Worm (Caenorhabditis elegans) whole organism, young adult: ENCODE measurements around the gene C06B3.1.

Experiments
- B0019.2 ChIP-seq: fragments of 200-800 bp; sonication (Bioruptor generic); conservative IDR thresholded peaks from 2 replicates; pipeline ENCODE4 v1.3.6; 2022; ENCODE audit warnings: missing genetic modification reagents, missing genetic modification characterization, missing compliant biosample characterization
- B0336.3 ChIP-seq: fragments of 200-800 bp; sonication (Bioruptor generic); IDR thresholded peaks from 2 replicates; pipeline ENCODE4 v1.3.6; 2022; ENCODE audit warnings: missing genetic modification characterization, missing compliant biosample characterization
- D2030.7 ChIP-seq: fragments of 200-800 bp; sonication (Bioruptor generic); IDR thresholded peaks from 2 replicates; pipeline ENCODE4 v1.3.6; 2022; ENCODE audit warnings: missing genetic modification reagents, missing genetic modification characterization, missing compliant biosample characterization
- F10E7.11 ChIP-seq: sonication (generic microtip); optimal IDR thresholded peaks from 2 replicates; lab custom pipeline; 2017; ENCODE audit warnings: mild to moderate bottlenecking, missing genetic modification characterization, moderate library complexity, missing compliant biosample characterization
- F23B12.7 ChIP-seq: sonication (generic microtip); optimal IDR thresholded peaks from 2 replicates; lab custom pipeline; 2017; ENCODE audit warnings: missing genetic modification characterization, mild to moderate bottlenecking, missing compliant biosample characterization, antibody characterized with exemption, moderate library complexity; ENCODE audit not compliant: insufficient read depth
- F33H1.4 ChIP-seq: fragments of 200-800 bp; sonication (Bioruptor generic); IDR thresholded peaks from 2 replicates; pipeline ENCODE4 v1.3.6; 2022; ENCODE audit warnings: missing genetic modification reagents, missing genetic modification characterization, missing compliant biosample characterization
- K11D2.4 ChIP-seq: fragments of 200-800 bp; sonication (Bioruptor generic); IDR thresholded peaks from 2 replicates; pipeline ENCODE4 v1.3.6; 2022; ENCODE audit warnings: missing genetic modification reagents, missing genetic modification characterization, missing compliant biosample characterization
- T26A5.8 ChIP-seq: sonication (generic microtip); optimal IDR thresholded peaks from 2 replicates; lab custom pipeline; 2016; ENCODE audit warnings: missing genetic modification characterization, missing compliant biosample characterization
- Y79H2A.3 ChIP-seq: fragments of 200-800 bp; sonication (Bioruptor generic); conservative IDR thresholded peaks from 2 replicates; pipeline ENCODE4 v1.3.6; 2022; ENCODE audit warnings: missing genetic modification reagents, missing genetic modification characterization, missing compliant biosample characterization
- akir-1 ChIP-seq: fragments of 200-800 bp; sonication (Bioruptor generic); optimal IDR thresholded peaks from 2 replicates; lab custom pipeline; 2018; ENCODE audit warnings: mild to moderate bottlenecking, missing genetic modification characterization, moderate library complexity, missing compliant biosample characterization
- atf-7 ChIP-seq: sonication (generic microtip); optimal IDR thresholded peaks from 2 replicates; lab custom pipeline; 2017; ENCODE audit warnings: mild to moderate bottlenecking, missing genetic modification characterization, missing compliant biosample characterization
- athp-1 ChIP-seq: sonication (generic microtip); optimal IDR thresholded peaks from 2 replicates; lab custom pipeline; 2017; ENCODE audit warnings: mild to moderate bottlenecking, missing genetic modification characterization, missing compliant biosample characterization
- attf-6 ChIP-seq: fragments of 200-800 bp; sonication (Bioruptor generic); IDR thresholded peaks from 2 replicates; pipeline ENCODE4 v1.3.6; 2022; ENCODE audit warnings: missing genetic modification reagents, missing genetic modification characterization, missing compliant biosample characterization
- bed-2 ChIP-seq: fragments of 200-800 bp; sonication (Bioruptor generic); IDR thresholded peaks from 2 replicates; pipeline ENCODE4 v1.3.6; 2022; ENCODE audit warnings: missing genetic modification reagents, missing genetic modification characterization, missing compliant biosample characterization
- cebp-1 ChIP-seq, 2 experiments: fragments of 200-800 bp in 1 of 2; sonication (Bioruptor generic) in 1 of 2; sonication (generic microtip) in 1 of 2; IDR thresholded peaks in 1 of 2; optimal IDR thresholded peaks in 1 of 2; 2 replicates each; pipeline versions ENCODE4 v1.3.6 to Lab custom; 2017 to 2022; ENCODE audit warnings: missing compliant biosample characterization in 2 of 2, missing genetic modification characterization in 2 of 2, mild to moderate bottlenecking in 1 of 2, missing genetic modification reagents in 1 of 2, moderate library complexity in 1 of 2
- cebp-2 ChIP-seq: fragments of 200-800 bp; sonication (Bioruptor generic); IDR thresholded peaks from 2 replicates; pipeline ENCODE4 v1.3.6; 2022; ENCODE audit warnings: missing genetic modification characterization, missing compliant biosample characterization
- ekl-4 ChIP-seq: fragments of 200-800 bp; sonication (Bioruptor generic); IDR thresholded peaks from 2 replicates; pipeline ENCODE4 v1.3.6; 2022; ENCODE audit warnings: missing genetic modification reagents, missing genetic modification characterization, missing compliant biosample characterization
- ets-4 ChIP-seq: fragments of 200-800 bp; sonication (Bioruptor generic); optimal IDR thresholded peaks from 2 replicates; lab custom pipeline; 2018; ENCODE audit warnings: mild to moderate bottlenecking, missing genetic modification characterization, missing compliant biosample characterization
- gei-17 ChIP-seq: fragments of 200-800 bp; sonication (Bioruptor generic); optimal IDR thresholded peaks from 2 replicates; lab custom pipeline; 2018; ENCODE audit warnings: mild to moderate bottlenecking, missing genetic modification characterization, missing compliant biosample characterization
- hmg-1.2 ChIP-seq: fragments of 200-800 bp; sonication (Bioruptor generic); IDR thresholded peaks from 2 replicates; pipeline ENCODE4 v1.3.6; 2022; ENCODE audit warnings: missing genetic modification reagents, missing genetic modification characterization, missing compliant biosample characterization
- lag-1 ChIP-seq: fragments of 200-800 bp; sonication (Bioruptor generic); IDR thresholded peaks from 2 replicates; pipeline ENCODE4 v1.3.6; 2022; ENCODE audit warnings: missing genetic modification reagents, missing genetic modification characterization, missing compliant biosample characterization
- let-526 ChIP-seq: fragments of 200-800 bp; sonication (Bioruptor generic); IDR thresholded peaks from 2 replicates; pipeline ENCODE4 v1.3.6; 2022; ENCODE audit warnings: missing genetic modification reagents, missing genetic modification characterization, missing compliant biosample characterization
- lin-26 ChIP-seq: fragments of 200-800 bp; sonication (Bioruptor generic); IDR thresholded peaks from 2 replicates; pipeline ENCODE4 v1.3.6; 2022; ENCODE audit warnings: missing genetic modification reagents, missing genetic modification characterization, missing compliant biosample characterization
- lir-1 ChIP-seq: fragments of 200-800 bp; sonication (Bioruptor generic); conservative IDR thresholded peaks from 2 replicates; pipeline ENCODE4 v1.3.6; 2022; ENCODE audit warnings: missing genetic modification reagents, missing genetic modification characterization, missing compliant biosample characterization
- madf-3 ChIP-seq: fragments of 200-800 bp; sonication (Bioruptor generic); IDR thresholded peaks from 2 replicates; pipeline ENCODE4 v1.3.6; 2022; ENCODE audit warnings: missing genetic modification reagents, missing genetic modification characterization, missing compliant biosample characterization
- mcd-1 ChIP-seq: fragments of 200-800 bp; sonication (Bioruptor generic); IDR thresholded peaks from 2 replicates; pipeline ENCODE4 v1.3.6; 2022; ENCODE audit warnings: missing genetic modification reagents, missing genetic modification characterization, missing compliant biosample characterization
- mes-4 ChIP-seq: sonication (generic microtip); optimal IDR thresholded peaks from 2 replicates; lab custom pipeline; 2016; ENCODE audit warnings: missing genotype, missing genetic modification characterization, missing compliant biosample characterization
- nfya-1 ChIP-seq: sonication (generic microtip); optimal IDR thresholded peaks from 2 replicates; lab custom pipeline; 2017; ENCODE audit warnings: antibody characterized with exemption, missing compliant biosample characterization, missing genetic modification characterization, borderline replicate concordance; ENCODE audit not compliant: insufficient read depth
- nhr-80 ChIP-seq: sonication (generic microtip); optimal IDR thresholded peaks from 2 replicates; lab custom pipeline; 2016; ENCODE audit warnings: missing genetic modification characterization, missing compliant biosample characterization
- pha-4 ChIP-seq: fragments of 150-350 bp; sonication (generic microtip); optimal IDR thresholded peaks from 2 replicates; lab custom pipeline; 2014; ENCODE audit warnings: missing biosample characterization, missing genetic modification reagents, missing genetic modification characterization
- rcor-1 ChIP-seq: fragments of 200-800 bp; sonication (Bioruptor generic); IDR thresholded peaks from 2 replicates; pipeline ENCODE4 v1.3.6; 2022; ENCODE audit warnings: missing genetic modification reagents, missing genetic modification characterization, missing compliant biosample characterization
- repo-1 ChIP-seq: sonication (generic microtip); optimal IDR thresholded peaks from 2 replicates; lab custom pipeline; 2017; ENCODE audit warnings: mild to moderate bottlenecking, missing genetic modification characterization, missing compliant biosample characterization
- snpc-1.1 ChIP-seq: sonication (generic microtip); optimal IDR thresholded peaks from 2 replicates; lab custom pipeline; 2017; ENCODE audit warnings: missing genetic modification characterization, mild to moderate bottlenecking, missing compliant biosample characterization, antibody characterized with exemption, moderate library complexity, missing genotype, missing genetic modification reagents; ENCODE audit not compliant: insufficient read depth
- snpc-1.3 ChIP-seq: sonication (generic microtip); optimal IDR thresholded peaks from 2 replicates; lab custom pipeline; 2017; ENCODE audit warnings: missing genetic modification characterization, mild to moderate bottlenecking, missing compliant biosample characterization, antibody characterized with exemption, moderate library complexity, missing genotype, missing genetic modification reagents; ENCODE audit not compliant: insufficient read depth
- tbx-9 ChIP-seq: sonication (generic microtip); optimal IDR thresholded peaks from 2 replicates; lab custom pipeline; 2016; ENCODE audit warnings: borderline replicate concordance, missing genetic modification characterization, inconsistent platforms, missing compliant biosample characterization
- ztf-28 ChIP-seq: fragments of 200-800 bp; sonication (Bioruptor generic); IDR thresholded peaks from 2 replicates; pipeline ENCODE4 v1.3.6; 2022; ENCODE audit warnings: missing genetic modification reagents, missing genetic modification characterization, missing compliant biosample characterization

C06B3.1 gene

ce11 chrV:13878226-13878625, 24.4 kb upstream of the C06B3.1 start:
- TF ChIP-seq lir-1, result no peak
- peak; percentile 85 for TF ChIP-seq nhr-80 (tag; lab: Kevin White, UChicago)
- no peak for TF ChIP-seq athp-1 (tag; lab: Kevin White, UChicago)

ce11 chrV:13879241-13879640, 23.4 kb upstream of the C06B3.1 start, which contains the start of gene lbp-7:
Gene lbp-7 (plus strand): TSS chrV:13879552.
- TF ChIP-seq nhr-80 (tag; lab: Kevin White, UChicago), result peak; percentile 61
- no peak for TF ChIP-seq gei-17

- no peak for TF ChIP-seq ets-4 (GFP tag; lab: Kevin White, UChicago)
- no peak for TF ChIP-seq K11D2.4 (GFP tag; lab: Robert Waterston, UW)
- no peak for TF ChIP-seq athp-1 (tag; lab: Kevin White, UChicago)
- no peak for TF ChIP-seq ekl-4 (GFP tag; lab: Robert Waterston, UW)
- no peak for TF ChIP-seq repo-1
- TF ChIP-seq mcd-1 (GFP tag; lab: Robert Waterston, UW), result 0 out of 2 replicates have a peak, but pooled peaks have one; percentile 8
- TF ChIP-seq hmg-1.2 (GFP tag; lab: Robert Waterston, UW), result peak; percentile 71; the same call in 1 of the 2 replicates
- no peak for TF ChIP-seq T26A5.8 (tag; lab: Kevin White, UChicago)
- no peak for TF ChIP-seq ztf-28 (GFP tag; lab: Robert Waterston, UW)
Measured at ce11 chrV:13880163-13880562, 22.4 kb upstream of the C06B3.1 start.

- TF ChIP-seq hmg-1.2 (GFP tag; lab: Robert Waterston, UW), result no peak
- no peak for TF ChIP-seq snpc-1.3 (tag; lab: Kevin White, UChicago)
- no peak for TF ChIP-seq F10E7.11
- no peak for TF ChIP-seq bed-2 (GFP tag; lab: Robert Waterston, UW)
- TF ChIP-seq B0019.2 (GFP tag; lab: Robert Waterston, UW), result no peak
- no peak for TF ChIP-seq cebp-1 (GFP tag; IDR thresholded peaks at IDR 0.05; lab: Robert Waterston, UW)
- TF ChIP-seq cebp-1 (tag; optimal IDR thresholded peaks at IDR 0.05; lab: Kevin White, UChicago), result no peak
- TF ChIP-seq mes-4 (tag; lab: Kevin White, UChicago), result no peak
Measured at ce11 chrV:13880607-13881006, 22.0 kb upstream of the C06B3.1 start, which contains the start of gene T22G5.3. Gene T22G5.3 (plus strand): TSS chrV:13880907.

- peak; percentile 73 for TF ChIP-seq F33H1.4 (GFP tag; lab: Robert Waterston, UW)
- TF ChIP-seq D2030.7 (GFP tag; lab: Robert Waterston, UW), result peak; percentile 24; the same call in 1 of the 2 replicates
Measured at ce11 chrV:13882192-13882591, 20.4 kb upstream of the C06B3.1 start.

- TF ChIP-seq B0336.3 (GFP tag; lab: Robert Waterston, UW) (no peak), attf-6 (no peak), lag-1 (GFP tag; lab: Robert Waterston, UW) (no peak), cebp-2 (GFP tag; lab: Robert Waterston, UW) (no peak), K11D2.4 (GFP tag; lab: Robert Waterston, UW) (no peak)
Measured at ce11 chrV:13887358-13887757, 15.2 kb upstream of the C06B3.1 start, which contains the start of gene srsx-19. Gene srsx-19 (plus strand): TSS chrV:13887658.

ce11 chrV:13889516-13889915, 13.1 kb upstream of the C06B3.1 start, which contains the start of gene spp-12:
Gene spp-12 (plus strand): TSS chrV:13889816.
- TF ChIP-seq F10E7.11 (no peak), Y79H2A.3 (GFP tag; lab: Robert Waterston, UW) (no peak), snpc-1.1 (tag; lab: Kevin White, UChicago) (no peak), ztf-28 (GFP tag; lab: Robert Waterston, UW) (no peak), D2030.7 (GFP tag; lab: Robert Waterston, UW) (no peak), F23B12.7 (no peak), lin-26 (GFP tag; lab: Robert Waterston, UW) (no peak), tbx-9 (tag; lab: Kevin White, UChicago) (no peak), pha-4 (no peak), F33H1.4 (GFP tag; lab: Robert Waterston, UW) (no peak), let-526 (GFP tag; lab: Robert Waterston, UW) (no peak), madf-3 (GFP tag; lab: Robert Waterston, UW) (no peak), nfya-1 (tag; lab: Kevin White, UChicago) (no peak), akir-1 (GFP tag; lab: Kevin White, UChicago) (no peak), atf-7 (no peak), bed-2 (GFP tag; lab: Robert Waterston, UW) (no peak), rcor-1 (GFP tag; lab: Robert Waterston, UW) (no peak)
